Worm (Caenorhabditis elegans): ENCODE results near the gene nta-1.

DNA sequence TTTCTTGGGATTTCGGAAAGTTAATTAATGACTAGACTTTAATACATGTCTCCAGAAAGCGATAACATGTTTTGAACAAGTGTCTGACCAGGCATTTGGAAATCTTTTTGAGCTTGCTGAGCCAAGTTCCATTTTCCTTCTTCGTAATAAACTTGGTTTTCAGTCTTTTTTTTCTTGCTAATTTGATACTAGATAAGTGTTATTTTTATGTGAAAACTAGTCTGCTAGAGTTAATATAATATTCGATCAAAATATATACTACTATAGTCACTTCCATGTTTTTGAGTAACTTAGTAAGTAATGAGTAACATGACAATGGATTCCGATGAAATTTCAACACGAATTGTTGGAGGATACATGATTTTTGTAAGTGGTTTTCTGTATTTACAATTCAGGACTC, 34.4 kb downstream of the nta-1 start, which contains the start of gene srx-110:
- TF ChIP-seq zag-1 (tag; optimal IDR thresholded peaks at IDR 0.05) = no peak
- TF ChIP-seq nhr-11 (tag; optimal IDR thresholded peaks at IDR 0.05) = no peak

All from whole organism, L3 larva.